Worm (Caenorhabditis elegans) whole organism, L4 larva: Measurements from ENCODE around the gene C49A9.5.

Experiments used
- R02D3.7 ChIP-seq: fragments of 150-350 bp; sonication (generic microtip); optimal IDR thresholded peaks from 3 replicates; lab custom pipeline; 2014; ENCODE audit warnings: missing biosample characterization, missing genetic modification characterization
- ceh-62 ChIP-seq: sonication (generic microtip); optimal IDR thresholded peaks from 2 replicates; lab custom pipeline; 2017; ENCODE audit warnings: missing biosample characterization, missing genetic modification characterization
- unc-39 ChIP-seq: sonication (generic microtip); optimal IDR thresholded peaks from 2 replicates; lab custom pipeline; 2017; ENCODE audit warnings: missing biosample characterization, missing genetic modification characterization

DNA sequence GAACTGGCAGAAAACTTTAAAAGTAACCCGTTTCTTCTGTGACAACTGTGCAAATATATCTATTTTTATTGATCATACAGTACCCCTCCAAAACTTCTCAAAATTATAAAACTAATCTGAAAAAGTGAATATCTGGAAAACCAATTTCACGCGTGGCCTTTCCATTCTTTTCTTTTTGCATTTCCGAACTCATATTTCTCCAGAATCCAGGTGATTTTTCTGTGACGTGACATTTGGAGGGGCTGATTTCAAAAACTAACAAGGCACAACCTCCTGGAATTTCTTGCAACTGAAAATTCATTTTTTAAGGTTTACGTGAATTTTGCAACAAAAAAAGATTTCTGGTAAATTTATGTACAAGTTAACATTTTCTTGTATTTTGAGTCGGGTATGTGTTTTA lies 13.2 kb upstream of the C49A9.5 start:
- TF ChIP-seq ceh-62 (tag; lab: Kevin White, UChicago): no peak
- no peak for TF ChIP-seq R02D3.7 (tag; lab: Kevin White, UChicago)
- no peak for TF ChIP-seq unc-39 (tag; lab: Kevin White, UChicago)
